Worm (Caenorhabditis elegans) whole organism, young adult: Measurements from ENCODE around the gene Y4C6B.7.

ENCODE experiments used
- B0035.1 ChIP-seq: sonication (generic microtip); optimal IDR thresholded peaks from 2 replicates; lab custom pipeline; 2016; ENCODE audit warnings: missing genetic modification characterization, mild to moderate bottlenecking, missing compliant biosample characterization, missing genotype, missing genetic modification reagents
- D2030.7 ChIP-seq: fragments of 200-800 bp; sonication (Bioruptor generic); IDR thresholded peaks from 2 replicates; pipeline ENCODE4 v1.3.6; 2022; ENCODE audit warnings: missing genetic modification reagents, missing genetic modification characterization, missing compliant biosample characterization
- F10E7.11 ChIP-seq: sonication (generic microtip); optimal IDR thresholded peaks from 2 replicates; lab custom pipeline; 2017; ENCODE audit warnings: mild to moderate bottlenecking, missing genetic modification characterization, moderate library complexity, missing compliant biosample characterization
- F37B4.10 ChIP-seq: fragments of 200-800 bp; sonication (Bioruptor generic); IDR thresholded peaks from 2 replicates; pipeline ENCODE4 v1.3.6; 2022; ENCODE audit warnings: missing genetic modification characterization, missing compliant biosample characterization
- K11D2.4 ChIP-seq: fragments of 200-800 bp; sonication (Bioruptor generic); IDR thresholded peaks from 2 replicates; pipeline ENCODE4 v1.3.6; 2022; ENCODE audit warnings: missing genetic modification reagents, missing genetic modification characterization, missing compliant biosample characterization
- K12H6.12 ChIP-seq: fragments of 200-800 bp; sonication (Bioruptor generic); optimal IDR thresholded peaks from 2 replicates; lab custom pipeline; 2018; ENCODE audit warnings: mild to moderate bottlenecking, missing genetic modification characterization, missing compliant biosample characterization
- T07F8.4 ChIP-seq: sonication (generic microtip); optimal IDR thresholded peaks from 2 replicates; lab custom pipeline; 2016; ENCODE audit warnings: mild to moderate bottlenecking, missing genetic modification characterization, moderate library complexity, missing compliant biosample characterization
- T26A5.8 ChIP-seq: sonication (generic microtip); optimal IDR thresholded peaks from 2 replicates; lab custom pipeline; 2016; ENCODE audit warnings: missing genetic modification characterization, missing compliant biosample characterization
- Y56A3A.18 ChIP-seq: fragments of 200-800 bp; sonication (Bioruptor generic); IDR thresholded peaks from 2 replicates; pipeline ENCODE4 v1.3.6; 2022; ENCODE audit warnings: missing genetic modification reagents, missing genetic modification characterization, missing compliant biosample characterization
- Y79H2A.3 ChIP-seq: fragments of 200-800 bp; sonication (Bioruptor generic); conservative IDR thresholded peaks from 2 replicates; pipeline ENCODE4 v1.3.6; 2022; ENCODE audit warnings: missing genetic modification reagents, missing genetic modification characterization, missing compliant biosample characterization
- Y95B8A.8 ChIP-seq: fragments of 200-800 bp; sonication (Bioruptor generic); IDR thresholded peaks from 2 replicates; pipeline ENCODE4 v1.3.6; 2022; ENCODE audit warnings: missing genetic modification reagents, missing genetic modification characterization, missing compliant biosample characterization
- akir-1 ChIP-seq: fragments of 200-800 bp; sonication (Bioruptor generic); optimal IDR thresholded peaks from 2 replicates; lab custom pipeline; 2018; ENCODE audit warnings: mild to moderate bottlenecking, missing genetic modification characterization, moderate library complexity, missing compliant biosample characterization
- aptf-3 ChIP-seq: fragments of 200-800 bp; sonication (Bioruptor generic); IDR thresholded peaks from 2 replicates; pipeline ENCODE4 v1.3.6; 2022; ENCODE audit warnings: missing genetic modification characterization, missing compliant biosample characterization
- athp-1 ChIP-seq: sonication (generic microtip); optimal IDR thresholded peaks from 2 replicates; lab custom pipeline; 2017; ENCODE audit warnings: mild to moderate bottlenecking, missing genetic modification characterization, missing compliant biosample characterization
- attf-5 ChIP-seq: fragments of 200-800 bp; sonication (Bioruptor generic); optimal IDR thresholded peaks from 2 replicates; lab custom pipeline; 2018; ENCODE audit warnings: mild to moderate bottlenecking, missing genetic modification characterization, missing compliant biosample characterization
- attf-6 ChIP-seq: fragments of 200-800 bp; sonication (Bioruptor generic); IDR thresholded peaks from 2 replicates; pipeline ENCODE4 v1.3.6; 2022; ENCODE audit warnings: missing genetic modification reagents, missing genetic modification characterization, missing compliant biosample characterization
- bed-2 ChIP-seq: fragments of 200-800 bp; sonication (Bioruptor generic); IDR thresholded peaks from 2 replicates; pipeline ENCODE4 v1.3.6; 2022; ENCODE audit warnings: missing genetic modification reagents, missing genetic modification characterization, missing compliant biosample characterization
- ceh-100 ChIP-seq: fragments of 200-800 bp; sonication (Bioruptor generic); IDR thresholded peaks from 2 replicates; pipeline ENCODE4 v1.3.6; 2022; ENCODE audit warnings: missing genetic modification reagents, missing genetic modification characterization, missing compliant biosample characterization
- ceh-40 ChIP-seq: fragments of 200-800 bp; sonication (Bioruptor generic); IDR thresholded peaks from 2 replicates; pipeline ENCODE4 v1.3.6; 2022; ENCODE audit warnings: missing genetic modification characterization, missing compliant biosample characterization
- ceh-58 ChIP-seq: fragments of 200-800 bp; sonication (Bioruptor generic); IDR thresholded peaks from 2 replicates; pipeline ENCODE4 v1.3.6; 2022; ENCODE audit warnings: missing genetic modification characterization, missing compliant biosample characterization
- die-1 ChIP-seq: sonication (generic microtip); optimal IDR thresholded peaks from 2 replicates; lab custom pipeline; 2016; ENCODE audit warnings: missing genotype, mild to moderate bottlenecking, missing genetic modification characterization, missing compliant biosample characterization
- dox-1 ChIP-seq: fragments of 200-800 bp; sonication (Bioruptor generic); IDR thresholded peaks from 2 replicates; pipeline ENCODE4 v1.3.6; 2022; ENCODE audit warnings: missing genetic modification reagents, missing genetic modification characterization, missing compliant biosample characterization
- dpff-1 ChIP-seq: sonication (generic microtip); optimal IDR thresholded peaks from 2 replicates; lab custom pipeline; 2017; ENCODE audit warnings: mild to moderate bottlenecking, missing genetic modification characterization, missing compliant biosample characterization
- efl-1 ChIP-seq: fragments of 150-350 bp; optimal IDR thresholded peaks from 2 replicates; lab custom pipeline; 2014; ENCODE audit warnings: missing biosample characterization, missing genetic modification reagents, missing genetic modification characterization
- fkh-3 ChIP-seq: sonication (generic microtip); optimal IDR thresholded peaks from 2 replicates; lab custom pipeline; 2016; ENCODE audit warnings: mild to moderate bottlenecking, missing genetic modification characterization, missing compliant biosample characterization
- lin-35 ChIP-seq, 3 experiments: fragments of 150-350 bp in 2 of 3; sonication (generic microtip) in 1 of 3; optimal IDR thresholded peaks; 2 replicates each; lab custom pipeline; 2014 to 2018; ENCODE audit warnings: missing biosample characterization in 3 of 3, missing genetic modification characterization in 3 of 3, missing genetic modification reagents in 3 of 3
- lsy-27 ChIP-seq: sonication (generic microtip); optimal IDR thresholded peaks from 2 replicates; lab custom pipeline; 2017; ENCODE audit warnings: missing genetic modification characterization, mild to moderate bottlenecking, missing compliant biosample characterization, antibody characterized with exemption, missing genotype, borderline replicate concordance; ENCODE audit not compliant: insufficient read depth
- madf-3 ChIP-seq: fragments of 200-800 bp; sonication (Bioruptor generic); IDR thresholded peaks from 2 replicates; pipeline ENCODE4 v1.3.6; 2022; ENCODE audit warnings: missing genetic modification reagents, missing genetic modification characterization, missing compliant biosample characterization
- mcd-1 ChIP-seq: fragments of 200-800 bp; sonication (Bioruptor generic); IDR thresholded peaks from 2 replicates; pipeline ENCODE4 v1.3.6; 2022; ENCODE audit warnings: missing genetic modification reagents, missing genetic modification characterization, missing compliant biosample characterization
- mel-28 ChIP-seq: sonication (generic microtip); optimal IDR thresholded peaks from 2 replicates; lab custom pipeline; 2016; ENCODE audit warnings: borderline replicate concordance, mild to moderate bottlenecking, missing genetic modification characterization, missing compliant biosample characterization
- mes-4 ChIP-seq: sonication (generic microtip); optimal IDR thresholded peaks from 2 replicates; lab custom pipeline; 2016; ENCODE audit warnings: missing genotype, missing genetic modification characterization, missing compliant biosample characterization
- nhr-120 ChIP-seq: fragments of 200-800 bp; sonication (Bioruptor generic); IDR thresholded peaks from 2 replicates; pipeline ENCODE4 v1.3.6; 2022; ENCODE audit warnings: missing genetic modification characterization, missing compliant biosample characterization
- nhr-80 ChIP-seq: sonication (generic microtip); optimal IDR thresholded peaks from 2 replicates; lab custom pipeline; 2016; ENCODE audit warnings: missing genetic modification characterization, missing compliant biosample characterization
- pbrm-1 ChIP-seq: fragments of 200-800 bp; sonication (Bioruptor generic); IDR thresholded peaks from 2 replicates; pipeline ENCODE4 v1.3.6; 2022; ENCODE audit warnings: missing genetic modification reagents, missing genetic modification characterization, missing compliant biosample characterization
- repo-1 ChIP-seq: sonication (generic microtip); optimal IDR thresholded peaks from 2 replicates; lab custom pipeline; 2017; ENCODE audit warnings: mild to moderate bottlenecking, missing genetic modification characterization, missing compliant biosample characterization
- rpc-1 ChIP-seq, 2 experiments: fragments of 150-350 bp in 1 of 2; sonication (generic microtip) in 1 of 2; optimal IDR thresholded peaks; 2 replicates each; lab custom pipeline; 2014 to 2018; ENCODE audit warnings: missing biosample characterization in 1 of 2, missing genetic modification characterization in 1 of 2, missing genetic modification reagents in 1 of 2, missing genotype in 1 of 2
- sdz-38 ChIP-seq: sonication (generic microtip); optimal IDR thresholded peaks from 2 replicates; lab custom pipeline; 2016; ENCODE audit warnings: missing genotype, missing genetic modification characterization, missing compliant biosample characterization
- snpc-1.3 ChIP-seq: sonication (generic microtip); optimal IDR thresholded peaks from 2 replicates; lab custom pipeline; 2017; ENCODE audit warnings: missing genetic modification characterization, mild to moderate bottlenecking, missing compliant biosample characterization, antibody characterized with exemption, moderate library complexity, missing genotype, missing genetic modification reagents; ENCODE audit not compliant: insufficient read depth
- snpc-4 ChIP-seq, 5 experiments: fragments of 150-350 bp in 1 of 5; sonication (generic microtip) in 4 of 5; optimal IDR thresholded peaks; 2 replicates each; lab custom pipeline; 2014 to 2018; ENCODE audit warnings: missing genetic modification characterization in 5 of 5, missing biosample characterization in 3 of 5, antibody characterized with exemption in 2 of 5, mild to moderate bottlenecking in 2 of 5, missing compliant biosample characterization in 2 of 5, missing genotype in 2 of 5, moderate library complexity in 2 of 5, missing genetic modification reagents in 1 of 5
- sptf-2 ChIP-seq: fragments of 200-800 bp; sonication (Bioruptor generic); optimal IDR thresholded peaks from 2 replicates; lab custom pipeline; 2018; ENCODE audit warnings: mild to moderate bottlenecking, missing genetic modification characterization, missing compliant biosample characterization
- tbp1 ChIP-seq: fragments of 200-800 bp; sonication (Bioruptor generic); optimal IDR thresholded peaks from 2 replicates; lab custom pipeline; 2018; ENCODE audit warnings: mild to moderate bottlenecking, missing genetic modification characterization, missing compliant biosample characterization
- tbx-9 ChIP-seq: sonication (generic microtip); optimal IDR thresholded peaks from 2 replicates; lab custom pipeline; 2016; ENCODE audit warnings: borderline replicate concordance, missing genetic modification characterization, inconsistent platforms, missing compliant biosample characterization
- unc-130 ChIP-seq: sonication (generic microtip); optimal IDR thresholded peaks from 2 replicates; lab custom pipeline; 2016; ENCODE audit warnings: missing genetic modification reagents, missing genetic modification characterization, missing compliant biosample characterization
- xnd-1 ChIP-seq: sonication (generic microtip); optimal IDR thresholded peaks from 2 replicates; lab custom pipeline; 2016; ENCODE audit warnings: missing genotype, missing genetic modification reagents, missing genetic modification characterization, missing compliant biosample characterization
- ztf-18 ChIP-seq: sonication (generic microtip); optimal IDR thresholded peaks from 2 replicates; lab custom pipeline; 2016; ENCODE audit warnings: missing genotype, mild to moderate bottlenecking, missing genetic modification characterization, missing compliant biosample characterization
- ztf-28 ChIP-seq: fragments of 200-800 bp; sonication (Bioruptor generic); IDR thresholded peaks from 2 replicates; pipeline ENCODE4 v1.3.6; 2022; ENCODE audit warnings: missing genetic modification reagents, missing genetic modification characterization, missing compliant biosample characterization
- ztf-3 ChIP-seq: fragments of 200-800 bp; sonication (Bioruptor generic); optimal IDR thresholded peaks from 2 replicates; lab custom pipeline; 2018; ENCODE audit warnings: mild to moderate bottlenecking, missing genetic modification characterization, missing compliant biosample characterization

The Y4C6B.7 gene

ce11 chrIV:5344168-5344567 is 9.1 kb downstream of the Y4C6B.7 start (continued):
- peak; percentile 47 for TF ChIP-seq die-1
- no peak for TF ChIP-seq unc-130
- 0 out of 2 replicates have a peak, but pooled peaks have one; percentile 53 for TF ChIP-seq pbrm-1 (GFP tag; lab: Robert Waterston, UW)
- TF ChIP-seq efl-1 (GFP tag; lab: Kevin White, UChicago) = no peak
- TF ChIP-seq fkh-3 (tag; lab: Kevin White, UChicago) = no peak
- TF ChIP-seq dpff-1 (tag; lab: Kevin White, UChicago) = no peak
- TF ChIP-seq attf-6 (GFP tag; lab: Robert Waterston, UW) = peak; percentile 46; the same call in 1 of the 2 replicates
- no peak for TF ChIP-seq F10E7.11 (tag; lab: Kevin White, UChicago)
- TF ChIP-seq athp-1 = no peak
- no peak for TF ChIP-seq repo-1
- TF ChIP-seq xnd-1 (tag; lab: Kevin White, UChicago) = no peak
- TF ChIP-seq Y56A3A.18 (GFP tag; lab: Robert Waterston, UW) = no peak
- TF ChIP-seq B0035.1 (tag; lab: Kevin White, UChicago) = no peak
- peak; percentile 30 for TF ChIP-seq ztf-18 (tag; lab: Kevin White, UChicago)
- TF ChIP-seq ceh-58 (GFP tag; lab: Robert Waterston, UW) = no peak
- no peak for TF ChIP-seq lin-35 (GFP tag; optimal IDR thresholded peaks at IDR 0.05; lab: Kevin White, UChicago)
- TF ChIP-seq T07F8.4 = no peak
- no peak for TF ChIP-seq Y79H2A.3 (GFP tag; lab: Robert Waterston, UW)
- TF ChIP-seq akir-1 = no peak
- no peak for TF ChIP-seq sdz-38 (tag; lab: Kevin White, UChicago)
- TF ChIP-seq, all 124 proteins: peak for 19

ce11 chrIV:5339255-5339654 is 14.0 kb downstream of the Y4C6B.7 start, which contains the start of gene Y4C6B.2:
TSS of gene Y4C6B.2 (plus strand) at chrIV:5339574.
- no peak for TF ChIP-seq dpff-1 (tag; lab: Kevin White, UChicago)
- no peak for TF ChIP-seq dox-1
- no peak for TF ChIP-seq ceh-100 (GFP tag; lab: Robert Waterston, UW)
- no peak for TF ChIP-seq madf-3 (GFP tag; lab: Robert Waterston, UW)
- TF ChIP-seq nhr-80 (tag; lab: Kevin White, UChicago) = no peak
- TF ChIP-seq mcd-1 (GFP tag; lab: Robert Waterston, UW) = no peak
- TF ChIP-seq aptf-3 (GFP tag; lab: Robert Waterston, UW) = no peak
- no peak for TF ChIP-seq mes-4 (tag; lab: Kevin White, UChicago)
- TF ChIP-seq F37B4.10 (GFP tag; lab: Robert Waterston, UW) = no peak
- no peak for TF ChIP-seq snpc-1.3 (tag; lab: Kevin White, UChicago)
- TF ChIP-seq T26A5.8 (tag; lab: Kevin White, UChicago) = no peak
- TF ChIP-seq ztf-28 (GFP tag; lab: Robert Waterston, UW) = no peak
- no peak for TF ChIP-seq rpc-1 (optimal IDR thresholded peaks at IDR 0.05; lab: Kevin White, UChicago)
- no peak for TF ChIP-seq rpc-1 (tag; optimal IDR thresholded peaks at IDR 0.05; lab: Kevin White, UChicago)
- no peak for TF ChIP-seq ztf-18 (tag; lab: Kevin White, UChicago)
- TF ChIP-seq lsy-27 (tag; lab: Kevin White, UChicago) = no peak
- no peak for TF ChIP-seq bed-2 (GFP tag; lab: Robert Waterston, UW)
- no peak for TF ChIP-seq D2030.7 (GFP tag; lab: Robert Waterston, UW)

- no peak for TF ChIP-seq Y95B8A.8 (GFP tag; lab: Robert Waterston, UW)
- no peak for TF ChIP-seq ztf-3 (GFP tag; lab: Kevin White, UChicago)
- no peak for TF ChIP-seq nhr-120 (GFP tag; lab: Robert Waterston, UW)
- TF ChIP-seq tbx-9 = no peak
- TF ChIP-seq K12H6.12 (tag; lab: Kevin White, UChicago) = no peak
- TF ChIP-seq snpc-4 (GFP tag; optimal IDR thresholded peaks at IDR 0.05; lab: Kevin White, UChicago) = no peak
- no peak for TF ChIP-seq snpc-4 (tag; optimal IDR thresholded peaks at IDR 0.05; lab: Kevin White, UChicago)
- TF ChIP-seq sptf-2 (GFP tag; lab: Kevin White, UChicago) = no peak
- TF ChIP-seq tbp1 (GFP tag; lab: Kevin White, UChicago) = no peak
- no peak for TF ChIP-seq mel-28 (tag; lab: Kevin White, UChicago)
- TF ChIP-seq K11D2.4 (GFP tag; lab: Robert Waterston, UW) = no peak
- TF ChIP-seq attf-5 (GFP tag; lab: Kevin White, UChicago) = no peak
- no peak for TF ChIP-seq ceh-100 (GFP tag; lab: Robert Waterston, UW)
- TF ChIP-seq sdz-38 (tag; lab: Kevin White, UChicago) = no peak
- TF ChIP-seq ceh-40 (GFP tag; lab: Robert Waterston, UW) = no peak
Observed at ce11 chrIV:5337649-5338048, 15.6 kb downstream of the Y4C6B.7 start.
